Worm (Caenorhabditis elegans) whole organism, early embryonic: ENCODE results near the gene B0222.15.

ENCODE experiments used
- B0310.2 ChIP-seq: sonication (generic microtip); optimal IDR thresholded peaks from 2 replicates; lab custom pipeline; 2016; ENCODE audit warnings: mild to moderate bottlenecking, missing genetic modification characterization, missing compliant biosample characterization
- F13C5.2 ChIP-seq: sonication (generic microtip); optimal IDR thresholded peaks from 2 replicates; lab custom pipeline; 2017; ENCODE audit warnings: mild to moderate bottlenecking, missing genetic modification characterization, inconsistent platforms, missing compliant biosample characterization
- aly-1 ChIP-seq: sonication (generic microtip); optimal IDR thresholded peaks from 2 replicates; lab custom pipeline; 2016; ENCODE audit warnings: missing genetic modification characterization, missing compliant biosample characterization
- ama-1 ChIP-seq: fragments of 150-350 bp; optimal IDR thresholded peaks from 2 replicates; lab custom pipeline; 2014
- ceh-13 ChIP-seq: fragments of 200-800 bp; sonication (Bioruptor generic); optimal IDR thresholded peaks from 2 replicates; lab custom pipeline; 2018; ENCODE audit warnings: mild to moderate bottlenecking, missing genetic modification characterization, missing compliant biosample characterization
- ceh-36 ChIP-seq: sonication (generic microtip); optimal IDR thresholded peaks from 2 replicates; lab custom pipeline; 2016; ENCODE audit warnings: missing genetic modification characterization, inconsistent platforms, missing compliant biosample characterization
- ets-7 ChIP-seq: sonication (generic microtip); optimal IDR thresholded peaks from 2 replicates; lab custom pipeline; 2016; ENCODE audit warnings: missing genotype, missing genetic modification characterization, missing compliant biosample characterization
- flt-1 ChIP-seq: fragments of 200-800 bp; sonication (Bioruptor generic); IDR thresholded peaks from 2 replicates; pipeline ENCODE4 v1.3.6; 2022; ENCODE audit warnings: missing genetic modification characterization, missing compliant biosample characterization
- hmbx-1 ChIP-seq: sonication (generic microtip); optimal IDR thresholded peaks from 2 replicates; lab custom pipeline; 2016; ENCODE audit warnings: mild to moderate bottlenecking, missing genetic modification characterization, missing compliant biosample characterization
- hmg-4 ChIP-seq: fragments of 200-800 bp; sonication (Bioruptor generic); optimal IDR thresholded peaks from 2 replicates; lab custom pipeline; 2018; ENCODE audit warnings: mild to moderate bottlenecking, missing genetic modification characterization, missing compliant biosample characterization
- hnd-1 ChIP-seq: sonication (generic microtip); optimal IDR thresholded peaks from 2 replicates; lab custom pipeline; 2016; ENCODE audit warnings: missing genetic modification characterization, missing compliant biosample characterization
- pes-1 ChIP-seq: fragments of 200-800 bp; sonication (Bioruptor generic); IDR thresholded peaks from 2 replicates; pipeline ENCODE4 v1.3.6; 2022; ENCODE audit warnings: missing genetic modification reagents, missing genetic modification characterization, missing compliant biosample characterization
- scrt-1 ChIP-seq: fragments of 200-800 bp; sonication (Bioruptor generic); IDR thresholded peaks from 2 replicates; pipeline ENCODE4 v1.3.6; 2022; ENCODE audit warnings: missing genetic modification characterization, missing compliant biosample characterization
- sea-1 ChIP-seq: fragments of 200-800 bp; sonication (Bioruptor generic); conservative IDR thresholded peaks from 2 replicates; pipeline ENCODE4 v1.3.6; 2022; ENCODE audit warnings: missing genetic modification characterization, missing compliant biosample characterization
- tbx-11 ChIP-seq: fragments of 200-800 bp; sonication (Bioruptor generic); IDR thresholded peaks from 2 replicates; pipeline ENCODE4 v1.3.6; 2022; ENCODE audit warnings: missing genetic modification characterization, missing compliant biosample characterization
- tbx-37 ChIP-seq: fragments of 200-800 bp; sonication (Bioruptor generic); conservative IDR thresholded peaks from 2 replicates; pipeline ENCODE4 v1.3.6; 2022; ENCODE audit warnings: missing genetic modification reagents, missing genetic modification characterization, missing compliant biosample characterization
- tra-4 ChIP-seq: sonication (generic microtip); optimal IDR thresholded peaks from 2 replicates; lab custom pipeline; 2017; ENCODE audit warnings: missing genetic modification characterization, missing compliant biosample characterization

B0222.15 gene

ce11 chrV:9165073-9165699, 8.6 kb upstream of the B0222.15 start, which contains the start of gene col-10:
col-10 (minus strand) TSS chrV:9165307.
- no peak for TF ChIP-seq pes-1 (GFP tag; lab: Robert Waterston, UW)
- no peak for TF ChIP-seq ceh-36 (tag; lab: Kevin White, UChicago)
- TF ChIP-seq hmbx-1 (tag; lab: Kevin White, UChicago): no peak
- no peak for TF ChIP-seq tbx-11 (GFP tag; lab: Robert Waterston, UW)
- no peak for TF ChIP-seq F13C5.2 (tag; lab: Kevin White, UChicago)

- TF ChIP-seq aly-1 (tag; lab: Kevin White, UChicago): no peak
- no peak for TF ChIP-seq ceh-36 (tag; lab: Kevin White, UChicago)
- no peak for TF ChIP-seq sea-1 (GFP tag; lab: Robert Waterston, UW)
- no peak for TF ChIP-seq tbx-37
- TF ChIP-seq ets-7 (tag; lab: Kevin White, UChicago): no peak
- no peak for TF ChIP-seq hmbx-1 (tag; lab: Kevin White, UChicago)
- TF ChIP-seq scrt-1: no peak
- TF ChIP-seq ceh-13: no peak
- no peak for TF ChIP-seq flt-1 (GFP tag; lab: Robert Waterston, UW)
- TF ChIP-seq tra-4: no peak
- TF ChIP-seq tbx-11 (GFP tag; lab: Robert Waterston, UW): no peak
- no peak for TF ChIP-seq B0310.2
- no peak for TF ChIP-seq hnd-1
Measured at ce11 chrV:9163897-9164296, 7.3 kb upstream of the B0222.15 start.

ce11 chrV:9162955-9163468, 6.4 kb upstream of the B0222.15 start, which contains the start of gene col-145:
col-145 (minus strand) TSS chrV:9163005.
- TF ChIP-seq tbx-11 (GFP tag; lab: Robert Waterston, UW) (no peak), hmbx-1 (tag; lab: Kevin White, UChicago) (no peak), ceh-36 (tag; lab: Kevin White, UChicago) (no peak), tra-4 (no peak), hnd-1 (no peak), flt-1 (GFP tag; lab: Robert Waterston, UW) (no peak), tbx-37 (no peak), scrt-1 (no peak), ets-7 (tag; lab: Kevin White, UChicago) (no peak), hmg-4 (no peak), B0310.2 (no peak), sea-1 (GFP tag; lab: Robert Waterston, UW) (no peak), F13C5.2 (tag; lab: Kevin White, UChicago) (no peak), ama-1 (lab: Kevin White, UChicago) (no peak), aly-1 (tag; lab: Kevin White, UChicago) (no peak), pes-1 (GFP tag; lab: Robert Waterston, UW) (no peak), ceh-13 (no peak)

ce11 chrV:9162118-9162729, 5.6 kb upstream of the B0222.15 start:
- TF ChIP-seq hnd-1 (no peak), tbx-37 (no peak), B0310.2 (no peak), ceh-13 (no peak), ets-7 (tag; lab: Kevin White, UChicago) (no peak), hmbx-1 (tag; lab: Kevin White, UChicago) (no peak), tra-4 (no peak), flt-1 (GFP tag; lab: Robert Waterston, UW) (no peak), tbx-11 (GFP tag; lab: Robert Waterston, UW) (no peak)

- TF ChIP-seq hmbx-1 (tag; lab: Kevin White, UChicago) (no peak), tbx-11 (GFP tag; lab: Robert Waterston, UW) (no peak)
Measured at ce11 chrV:9160224-9160886, 3.8 kb upstream of the B0222.15 start, which contains the start of gene col-144. col-144 (minus strand) TSS chrV:9160642.

ce11 chrV:9157597-9157996, 1.0 kb upstream of the B0222.15 start:
- TF ChIP-seq tbx-11 (GFP tag; lab: Robert Waterston, UW): no peak
- no peak for TF ChIP-seq pes-1 (GFP tag; lab: Robert Waterston, UW)
- no peak for TF ChIP-seq ama-1 (lab: Kevin White, UChicago)
- TF ChIP-seq aly-1 (tag; lab: Kevin White, UChicago): no peak

- TF ChIP-seq pes-1 (GFP tag; lab: Robert Waterston, UW) (no peak), ama-1 (lab: Kevin White, UChicago) (no peak), sea-1 (GFP tag; lab: Robert Waterston, UW) (no peak), ceh-13 (no peak), flt-1 (GFP tag; lab: Robert Waterston, UW) (no peak)
Measured at ce11 chrV:9155616-9156015, 963 bp downstream of the B0222.15 start.

ce11 chrV:9154772-9155171, 1.8 kb downstream of the B0222.15 start, which contains the start of gene B0222.5:
B0222.5 (minus strand) TSS chrV:9154872.
- no peak for TF ChIP-seq B0310.2
- TF ChIP-seq ceh-13: no peak
- no peak for TF ChIP-seq hmg-4
- TF ChIP-seq hmbx-1 (tag; lab: Kevin White, UChicago): no peak
- TF ChIP-seq ets-7 (tag; lab: Kevin White, UChicago): no peak
- no peak for TF ChIP-seq sea-1 (GFP tag; lab: Robert Waterston, UW)
- no peak for TF ChIP-seq tbx-37
- TF ChIP-seq ceh-36 (tag; lab: Kevin White, UChicago): no peak
- TF ChIP-seq ama-1 (lab: Kevin White, UChicago): no peak
- no peak for TF ChIP-seq tbx-11 (GFP tag; lab: Robert Waterston, UW)
- no peak for TF ChIP-seq F13C5.2 (tag; lab: Kevin White, UChicago)
- no peak for TF ChIP-seq hnd-1
- TF ChIP-seq tra-4: no peak
- no peak for TF ChIP-seq scrt-1
- no peak for TF ChIP-seq aly-1 (tag; lab: Kevin White, UChicago)
- no peak for TF ChIP-seq flt-1 (GFP tag; lab: Robert Waterston, UW)
